Worm (Caenorhabditis elegans): Measurements from ENCODE around the gene Y41D4B.6.
"Not testable (repeated sequence)": the region's sequence is repeated elsewhere in the genome, so short reads cannot be mapped to it uniquely, and the experiment has no call there.

The Y41D4B.6 gene

ce11 chrIV:1623712-1624111 is 9.8 kb upstream of the Y41D4B.6 start, which contains the start of gene nhr-87:
Gene nhr-87, plus strand, starts transcription at chrIV:1624029.
- TF ChIP-seq ztf-23 (GFP tag; IDR thresholded peaks at IDR 0.05) (no peak), T22C8.4 (GFP tag; IDR thresholded peaks at IDR 0.05) (no peak), cog-1 (tag; optimal IDR thresholded peaks at IDR 0.05) (no peak), med-1 (GFP tag; optimal IDR thresholded peaks at IDR 0.05; ENCODE audit: insufficient read depth) (no peak), tab-1 (GFP tag; IDR thresholded peaks at IDR 0.05) (no peak), flt-1 (GFP tag; IDR thresholded peaks at IDR 0.05) (no peak), ref-1 (GFP tag; conservative IDR thresholded peaks at IDR 0.05) (no peak), klf-2 (GFP tag; conservative IDR thresholded peaks at IDR 0.05) (no peak), ztf-29 (GFP tag; IDR thresholded peaks at IDR 0.05) (no peak)

- TF ChIP-seq cog-1 (tag; optimal IDR thresholded peaks at IDR 0.05) (no peak), ztf-29 (GFP tag; IDR thresholded peaks at IDR 0.05) (no peak), flt-1 (GFP tag; IDR thresholded peaks at IDR 0.05) (no peak), tab-1 (GFP tag; IDR thresholded peaks at IDR 0.05) (no peak), ref-1 (GFP tag; conservative IDR thresholded peaks at IDR 0.05) (no peak), T22C8.4 (GFP tag; IDR thresholded peaks at IDR 0.05) (no peak), klf-2 (GFP tag; conservative IDR thresholded peaks at IDR 0.05) (no peak)
Observed at ce11 chrIV:1624447-1624846, 9.1 kb upstream of the Y41D4B.6 start.

- TF ChIP-seq ztf-29 (GFP tag; IDR thresholded peaks at IDR 0.05) (no peak), T22C8.4 (GFP tag; IDR thresholded peaks at IDR 0.05) (no peak), flt-1 (GFP tag; IDR thresholded peaks at IDR 0.05) (no peak), ztf-23 (GFP tag; IDR thresholded peaks at IDR 0.05) (no peak), ref-1 (GFP tag; conservative IDR thresholded peaks at IDR 0.05) (no peak), klf-2 (GFP tag; conservative IDR thresholded peaks at IDR 0.05) (no peak), cog-1 (tag; optimal IDR thresholded peaks at IDR 0.05) (no peak), tab-1 (GFP tag; IDR thresholded peaks at IDR 0.05) (no peak), med-1 (GFP tag; optimal IDR thresholded peaks at IDR 0.05; ENCODE audit: insufficient read depth) (no peak)
Observed at ce11 chrIV:1626342-1626855, 7.1 kb upstream of the Y41D4B.6 start, which contains the start of gene nhr-146. Gene nhr-146, plus strand, starts transcription at chrIV:1626805.

- TF ChIP-seq ref-1 (GFP tag; conservative IDR thresholded peaks at IDR 0.05) (no peak), tab-1 (GFP tag; IDR thresholded peaks at IDR 0.05) (no peak), ztf-29 (GFP tag; IDR thresholded peaks at IDR 0.05) (peak; percentile 63; the same call in 1 of the 2 replicates), klf-2 (GFP tag; conservative IDR thresholded peaks at IDR 0.05) (no peak), med-1 (GFP tag; optimal IDR thresholded peaks at IDR 0.05; ENCODE audit: insufficient read depth) (no peak), cog-1 (tag; optimal IDR thresholded peaks at IDR 0.05) (no peak), ztf-23 (GFP tag; IDR thresholded peaks at IDR 0.05) (no peak)
Observed at ce11 chrIV:1628281-1628680, 5.3 kb upstream of the Y41D4B.6 start.

ce11 chrIV:1628730-1629129 is 4.8 kb upstream of the Y41D4B.6 start:
- TF ChIP-seq klf-2 (GFP tag; conservative IDR thresholded peaks at IDR 0.05), result no peak

ce11 chrIV:1631651-1632050 is 1.9 kb upstream of the Y41D4B.6 start, which contains the start of gene cpg-24:
Gene cpg-24, plus strand, starts transcription at chrIV:1631951.
- TF ChIP-seq ztf-23 (GFP tag; IDR thresholded peaks at IDR 0.05) (no peak), tab-1 (GFP tag; IDR thresholded peaks at IDR 0.05) (no peak), klf-2 (GFP tag; conservative IDR thresholded peaks at IDR 0.05) (no peak), cog-1 (tag; optimal IDR thresholded peaks at IDR 0.05) (no peak), flt-1 (GFP tag; IDR thresholded peaks at IDR 0.05) (no peak), med-1 (GFP tag; optimal IDR thresholded peaks at IDR 0.05; ENCODE audit: insufficient read depth) (no peak), T22C8.4 (GFP tag; IDR thresholded peaks at IDR 0.05) (no peak), ref-1 (GFP tag; conservative IDR thresholded peaks at IDR 0.05) (no peak), ztf-29 (GFP tag; IDR thresholded peaks at IDR 0.05) (no peak)

ce11 chrIV:1632593-1632992 is 952 bp upstream of the Y41D4B.6 start:
- no peak for TF ChIP-seq klf-2 (GFP tag; conservative IDR thresholded peaks at IDR 0.05)
- TF ChIP-seq ztf-29 (GFP tag; IDR thresholded peaks at IDR 0.05), result peak; percentile 94

ce11 chrIV:1637333-1637732 is 3.8 kb downstream of the Y41D4B.6 start:
- TF ChIP-seq T22C8.4 (GFP tag; IDR thresholded peaks at IDR 0.05) (no peak), med-1 (GFP tag; optimal IDR thresholded peaks at IDR 0.05; ENCODE audit: insufficient read depth) (no peak)

- not testable (repeated sequence) for TF ChIP-seq ztf-29 (GFP tag; IDR thresholded peaks at IDR 0.05); ref-1 (GFP tag; conservative IDR thresholded peaks at IDR 0.05); cog-1 (tag; optimal IDR thresholded peaks at IDR 0.05)
Observed at ce11 chrIV:1645198-1645597, 11.7 kb downstream of the Y41D4B.6 start, which contains the start of gene nhr-274. Gene nhr-274, minus strand, starts transcription at chrIV:1645298.

ce11 chrIV:1649349-1649748 is 15.8 kb downstream of the Y41D4B.6 start:
- TF ChIP-seq ztf-23 (GFP tag; IDR thresholded peaks at IDR 0.05), result no peak

ce11 chrIV:1649794-1650193 is 16.2 kb downstream of the Y41D4B.6 start:
- TF ChIP-seq flt-1 (GFP tag; IDR thresholded peaks at IDR 0.05) (no peak), ref-1 (GFP tag; conservative IDR thresholded peaks at IDR 0.05) (no peak), T22C8.4 (GFP tag; IDR thresholded peaks at IDR 0.05) (no peak), klf-2 (GFP tag; conservative IDR thresholded peaks at IDR 0.05) (no peak), ztf-29 (GFP tag; IDR thresholded peaks at IDR 0.05) (no peak), tab-1 (GFP tag; IDR thresholded peaks at IDR 0.05) (no peak), ztf-23 (GFP tag; IDR thresholded peaks at IDR 0.05) (no peak), med-1 (GFP tag; optimal IDR thresholded peaks at IDR 0.05; ENCODE audit: insufficient read depth) (no peak), cog-1 (tag; optimal IDR thresholded peaks at IDR 0.05) (no peak)
